Fruit fly (Drosophila melanogaster) whole organism, embryonic: ENCODE measurements around the gene CG45307.

Experiments used
- B-H2 ChIP-seq: fragments of 200-800 bp; sonication (Bioruptor generic); optimal IDR thresholded peaks from 2 replicates; lab custom pipeline; 2018; ENCODE audit warnings: missing biosample characterization, mild to moderate bottlenecking, missing genetic modification characterization
- CG10267 ChIP-seq: fragments of 200-800 bp; sonication (Bioruptor generic); optimal IDR thresholded peaks from 2 replicates; lab custom pipeline; 2018; ENCODE audit warnings: missing biosample characterization, mild to moderate bottlenecking, missing genetic modification characterization, moderate library complexity
- CG11093 ChIP-seq: fragments of 200-800 bp; sonication (Bioruptor generic); IDR thresholded peaks from 3 replicates; pipeline ENCODE4 v1.3.6; 2022; ENCODE audit warnings: missing biosample characterization, missing genetic modification characterization
- CG12155 ChIP-seq: fragments of 200-800 bp; sonication (Bioruptor generic); optimal IDR thresholded peaks from 3 replicates; lab custom pipeline; 2016; ENCODE audit warnings: missing biosample characterization, missing genetic modification characterization
- CG13123 ChIP-seq: fragments of 200-800 bp; sonication (Bioruptor generic); optimal IDR thresholded peaks from 2 replicates; lab custom pipeline; 2016; ENCODE audit warnings: missing biosample characterization, missing genetic modification characterization
- CG14965 ChIP-seq: fragments of 200-800 bp; sonication (Bioruptor generic); optimal IDR thresholded peaks from 2 replicates; lab custom pipeline; 2016; ENCODE audit warnings: missing biosample characterization, missing genetic modification characterization, borderline replicate concordance
- CG15269 ChIP-seq: fragments of 200-800 bp; sonication (Bioruptor generic); optimal IDR thresholded peaks from 2 replicates; lab custom pipeline; 2018; ENCODE audit warnings: missing biosample characterization, mild to moderate bottlenecking, missing genetic modification characterization, moderate library complexity
- CG15601 ChIP-seq: fragments of 200-800 bp; sonication (Bioruptor generic); optimal IDR thresholded peaks from 3 replicates; lab custom pipeline; 2019; ENCODE audit warnings: missing biosample characterization, mild to moderate bottlenecking, missing genetic modification characterization, moderate library complexity
- CG16779 ChIP-seq: fragments of 200-800 bp; sonication (Bioruptor generic); IDR thresholded peaks from 2 replicates; pipeline ENCODE4 v1.3.6; 2022; ENCODE audit warnings: missing biosample characterization, missing genetic modification characterization
- CG17359 ChIP-seq: fragments of 200-800 bp; sonication (Bioruptor generic); optimal IDR thresholded peaks from 3 replicates; lab custom pipeline; 2018; ENCODE audit warnings: missing biosample characterization, mild to moderate bottlenecking, missing genetic modification characterization, moderate library complexity
- CG30431 ChIP-seq: fragments of 200-800 bp; sonication (Bioruptor generic); optimal IDR thresholded peaks from 2 replicates; lab custom pipeline; 2017; ENCODE audit warnings: missing biosample characterization, missing genetic modification characterization
- CG33213 ChIP-seq: fragments of 200-800 bp; sonication (Bioruptor generic); optimal IDR thresholded peaks from 3 replicates; lab custom pipeline; 2016; ENCODE audit warnings: missing biosample characterization, missing genetic modification characterization
- CG4360 ChIP-seq: fragments of 200-800 bp; sonication (Bioruptor generic); IDR thresholded peaks from 2 replicates; pipeline ENCODE4 v1.3.6; 2022; ENCODE audit warnings: missing biosample characterization, missing genetic modification characterization
- CG4820 ChIP-seq: fragments of 200-800 bp; sonication (Bioruptor generic); optimal IDR thresholded peaks from 3 replicates; lab custom pipeline; 2016; ENCODE audit warnings: missing biosample characterization, missing genetic modification characterization
- CG5180 ChIP-seq: fragments of 200-800 bp; sonication (Bioruptor generic); optimal IDR thresholded peaks from 3 replicates; lab custom pipeline; 2017; ENCODE audit warnings: missing biosample characterization, missing genetic modification characterization, mild to moderate bottlenecking, moderate library complexity, missing genetic modification reagents
- CG6654 ChIP-seq: fragments of 200-800 bp; sonication (Bioruptor generic); optimal IDR thresholded peaks from 2 replicates; lab custom pipeline; 2017; ENCODE audit warnings: missing biosample characterization, mild to moderate bottlenecking, missing genetic modification characterization
- CG6765 ChIP-seq: fragments of 200-800 bp; sonication (Bioruptor generic); optimal IDR thresholded peaks from 3 replicates; lab custom pipeline; 2017; ENCODE audit warnings: missing biosample characterization, mild to moderate bottlenecking, missing genetic modification characterization
- CG6854 ChIP-seq: fragments of 200-800 bp; sonication (Bioruptor generic); optimal IDR thresholded peaks from 3 replicates; lab custom pipeline; 2017; ENCODE audit warnings: missing biosample characterization, mild to moderate bottlenecking, missing genetic modification characterization
- CG7786 ChIP-seq: fragments of 200-800 bp; sonication (Bioruptor generic); optimal IDR thresholded peaks from 2 replicates; lab custom pipeline; 2016; ENCODE audit warnings: missing biosample characterization, missing genetic modification characterization
- CG8089 ChIP-seq: fragments of 200-800 bp; sonication (Bioruptor generic); optimal IDR thresholded peaks from 3 replicates; lab custom pipeline; 2016; ENCODE audit warnings: missing biosample characterization, missing genetic modification characterization
- CG8765 ChIP-seq: fragments of 200-800 bp; sonication (Bioruptor generic); IDR thresholded peaks from 2 replicates; pipeline ENCODE4 v1.3.6; 2022; ENCODE audit warnings: missing biosample characterization, missing genetic modification characterization
- CG9797 ChIP-seq: fragments of 200-800 bp; sonication (Bioruptor generic); optimal IDR thresholded peaks from 3 replicates; lab custom pipeline; 2018; ENCODE audit warnings: missing biosample characterization, mild to moderate bottlenecking, missing genetic modification characterization
- CG9932 ChIP-seq: fragments of 200-800 bp; sonication (Bioruptor generic); IDR thresholded peaks from 2 replicates; pipeline ENCODE4 v1.3.6; 2022; ENCODE audit warnings: missing biosample characterization, missing genetic modification characterization
- CHES-1-like ChIP-seq: fragments of 200-800 bp; sonication (Bioruptor generic); optimal IDR thresholded peaks from 2 replicates; lab custom pipeline; 2016; ENCODE audit warnings: missing biosample characterization, missing genetic modification characterization
- ERR ChIP-seq: fragments of 200-800 bp; sonication (Bioruptor generic); optimal IDR thresholded peaks from 2 replicates; lab custom pipeline; 2016; ENCODE audit warnings: missing biosample characterization, missing genetic modification characterization
- Elba2 ChIP-seq: fragments of 200-800 bp; sonication (Bioruptor generic); optimal IDR thresholded peaks from 3 replicates; lab custom pipeline; 2016; ENCODE audit warnings: missing biosample characterization, missing genetic modification characterization
- HLH4C ChIP-seq: fragments of 200-800 bp; sonication (Bioruptor generic); IDR thresholded peaks from 3 replicates; pipeline ENCODE4 v1.3.6; 2022; ENCODE audit warnings: missing biosample characterization, missing genetic modification characterization; ENCODE audit not compliant: partially characterized antibody
- HmgD ChIP-seq: fragments of 200-800 bp; sonication (Bioruptor generic); optimal IDR thresholded peaks from 3 replicates; lab custom pipeline; 2016; ENCODE audit warnings: missing biosample characterization, missing genetic modification characterization
- NFAT ChIP-seq: fragments of 200-800 bp; sonication (Bioruptor generic); IDR thresholded peaks from 2 replicates; pipeline ENCODE4 v1.3.6; 2022; ENCODE audit warnings: missing biosample characterization, missing genetic modification characterization
- Ptx1 ChIP-seq: fragments of 200-800 bp; sonication (Bioruptor generic); IDR thresholded peaks from 2 replicates; pipeline ENCODE4 v1.3.6; 2022; ENCODE audit warnings: missing biosample characterization, missing genetic modification characterization
- Scr ChIP-seq: fragments of 200-800 bp; sonication (Bioruptor generic); IDR thresholded peaks from 2 replicates; pipeline ENCODE4 v1.3.6; 2022; ENCODE audit warnings: missing biosample characterization, missing genetic modification characterization; ENCODE audit not compliant: partially characterized antibody
- Sox102F ChIP-seq: fragments of 200-800 bp; sonication (Bioruptor generic); optimal IDR thresholded peaks from 2 replicates; lab custom pipeline; 2018; ENCODE audit warnings: missing biosample characterization, mild to moderate bottlenecking, missing genetic modification characterization, moderate library complexity
- Xbp1 ChIP-seq: fragments of 200-800 bp; sonication (Bioruptor generic); optimal IDR thresholded peaks from 3 replicates; lab custom pipeline; 2016; ENCODE audit warnings: missing biosample characterization, mild to moderate bottlenecking, missing genetic modification characterization
- Xrp1 ChIP-seq: fragments of 200-800 bp; sonication (Bioruptor generic); IDR thresholded peaks from 2 replicates; pipeline ENCODE4 v1.3.6; 2022; ENCODE audit warnings: missing biosample characterization, missing genetic modification characterization
- cg ChIP-seq: fragments of 200-800 bp; sonication (Bioruptor generic); optimal IDR thresholded peaks from 3 replicates; lab custom pipeline; 2019; ENCODE audit warnings: missing biosample characterization, mild to moderate bottlenecking, missing genetic modification characterization, moderate library complexity
- crc ChIP-seq: fragments of 200-800 bp; sonication (Bioruptor generic); optimal IDR thresholded peaks from 2 replicates; lab custom pipeline; 2016; ENCODE audit warnings: missing biosample characterization, missing genetic modification characterization
- emc ChIP-seq: fragments of 200-800 bp; sonication (Bioruptor generic); optimal IDR thresholded peaks from 2 replicates; lab custom pipeline; 2016; ENCODE audit warnings: missing biosample characterization, missing genetic modification characterization
- gcm2 ChIP-seq: fragments of 200-800 bp; sonication (Bioruptor generic); optimal IDR thresholded peaks from 2 replicates; lab custom pipeline; 2016; ENCODE audit warnings: missing biosample characterization, missing genetic modification characterization
- h ChIP-seq: fragments of >200 bp; optimal IDR thresholded peaks from 2 replicates; lab custom pipeline; 2017
- hb ChIP-seq: fragments of 200-800 bp; sonication (Bioruptor generic); IDR thresholded peaks from 3 replicates; pipeline ENCODE4 v1.3.6; 2022; ENCODE audit warnings: missing biosample characterization, missing genetic modification characterization; ENCODE audit not compliant: partially characterized antibody
- jing ChIP-seq: fragments of 200-800 bp; sonication (Bioruptor generic); optimal IDR thresholded peaks from 2 replicates; lab custom pipeline; 2018; ENCODE audit warnings: missing biosample characterization, mild to moderate bottlenecking, missing genetic modification characterization
- knrl ChIP-seq: fragments of 200-800 bp; sonication (Bioruptor generic); IDR thresholded peaks from 3 replicates; pipeline ENCODE4 v1.3.6; 2022; ENCODE audit warnings: missing biosample characterization, missing genetic modification characterization; ENCODE audit not compliant: partially characterized antibody
- mam ChIP-seq: fragments of 200-800 bp; sonication (Bioruptor generic); optimal IDR thresholded peaks from 3 replicates; lab custom pipeline; 2016; ENCODE audit warnings: missing biosample characterization, missing genetic modification characterization
- rib ChIP-seq: fragments of 200-800 bp; sonication (Bioruptor generic); IDR thresholded peaks from 2 replicates; pipeline ENCODE4 v1.3.6; 2022; ENCODE audit warnings: missing biosample characterization, missing genetic modification characterization
- tin ChIP-seq: fragments of 200-800 bp; sonication (Bioruptor generic); optimal IDR thresholded peaks from 3 replicates; lab custom pipeline; 2016; ENCODE audit warnings: missing biosample characterization, missing genetic modification characterization
- tna ChIP-seq: fragments of 200-800 bp; sonication (Bioruptor generic); IDR thresholded peaks from 2 replicates; pipeline ENCODE4 v1.3.6; 2022; ENCODE audit warnings: missing biosample characterization, missing genetic modification characterization; ENCODE audit not compliant: partially characterized antibody
- toy ChIP-seq: fragments of 200-800 bp; sonication (Bioruptor generic); IDR thresholded peaks from 2 replicates; pipeline ENCODE4 v1.3.6; 2022; ENCODE audit warnings: missing biosample characterization, missing genetic modification characterization
- ttk ChIP-seq: fragments of 200-800 bp; sonication (Bioruptor generic); IDR thresholded peaks from 2 replicates; pipeline ENCODE4 v2.1.2; 2022; ENCODE audit warnings: missing biosample characterization, missing genetic modification characterization
- z ChIP-seq: fragments of 200-800 bp; sonication (Bioruptor generic); IDR thresholded peaks from 3 replicates; pipeline ENCODE4 v1.3.6; 2022; ENCODE audit warnings: missing biosample characterization, missing genetic modification characterization

CG45307 gene

dm6 chr2L:8717618-8718336 lies 34.1 kb downstream of the CG45307 start (continued):
- peak; percentile 72; the same call in 1 of the 2 replicates for TF ChIP-seq toy
- peak; percentile 66 for TF ChIP-seq CG6654 (GFP tag; lab: Kevin White, UChicago)
- TF ChIP-seq CG9797 (GFP tag; lab: Kevin White, UChicago), result no peak
- TF ChIP-seq CG9932 (GFP tag; lab: Robert Waterston, UW), result peak; percentile 81
- peak; percentile 86 for TF ChIP-seq Xbp1 (GFP tag; lab: Kevin White, UChicago)
- TF ChIP-seq CG15269, result peak; percentile 95
- TF ChIP-seq CG4820 (GFP tag; lab: Kevin White, UChicago), result peak; percentile 83
- TF ChIP-seq Xrp1 (GFP tag; lab: Robert Waterston, UW), result peak; percentile 80
- no peak for TF ChIP-seq h
- TF ChIP-seq tin, result peak; percentile 86
- peak; percentile 58 for TF ChIP-seq CG16779 (GFP tag; lab: Robert Waterston, UW)
- no peak for TF ChIP-seq hb (GFP tag; lab: Robert Waterston, UW)
- peak; percentile 40 for TF ChIP-seq gcm2 (GFP tag; lab: Kevin White, UChicago)
- TF ChIP-seq Scr (GFP tag; lab: Robert Waterston, UW), result peak; percentile 33; the same call in 1 of the 2 replicates
- TF ChIP-seq CG4360, result no peak
- peak; percentile 85 for TF ChIP-seq CG10267 (tag; lab: Kevin White, UChicago)
- peak; percentile 88 for TF ChIP-seq CG6854
- peak; percentile 73; the same call in 1 of the 2 replicates for TF ChIP-seq ttk (GFP tag; lab: Robert Waterston, UW)
- peak; percentile 60 for TF ChIP-seq crc
- TF ChIP-seq B-H2 (GFP tag; lab: Kevin White, UChicago), result peak; percentile 26
- TF ChIP-seq CG6765 (GFP tag; lab: Kevin White, UChicago), result peak; percentile 87
- no peak for TF ChIP-seq CG8765 (GFP tag; lab: Robert Waterston, UW)
- peak; percentile 30; the same call in 1 of the 3 replicates for TF ChIP-seq HLH4C
- TF ChIP-seq CG33213 (GFP tag; lab: Kevin White, UChicago), result no peak
- peak; percentile 84 for TF ChIP-seq Ptx1 (GFP tag; lab: Robert Waterston, UW)
- TF ChIP-seq Sox102F (GFP tag; lab: Kevin White, UChicago), result peak; percentile 93
- no peak for TF ChIP-seq CG14965 (GFP tag; lab: Kevin White, UChicago)
- peak; percentile 95 for TF ChIP-seq cg (GFP tag; lab: Kevin White, UChicago)
- peak; percentile 82 for TF ChIP-seq CG5180 (GFP tag; lab: Kevin White, UChicago)
- peak; percentile 59 for TF ChIP-seq CG30431 (GFP tag; lab: Kevin White, UChicago)
- no peak for TF ChIP-seq tna (GFP tag; lab: Robert Waterston, UW)
- TF ChIP-seq CG7786 (GFP tag; lab: Kevin White, UChicago), result peak; percentile 54
- peak; percentile 32 for TF ChIP-seq NFAT (GFP tag; lab: Robert Waterston, UW)
- peak; percentile 82 for TF ChIP-seq CG15601
- peak; percentile 86 for TF ChIP-seq CG13123 (GFP tag; lab: Kevin White, UChicago)
- peak; percentile 87 for TF ChIP-seq CG12155 (GFP tag; lab: Kevin White, UChicago)
- peak; percentile 87 for TF ChIP-seq CG17359 (tag; lab: Kevin White, UChicago)
- peak; percentile 43 for TF ChIP-seq jing
- peak; percentile 67 for TF ChIP-seq rib
- peak; percentile 38 for TF ChIP-seq Elba2 (GFP tag; lab: Kevin White, UChicago)
- no peak for TF ChIP-seq ERR (GFP tag; lab: Kevin White, UChicago)
- peak; percentile 57 for TF ChIP-seq mam (GFP tag; lab: Kevin White, UChicago)
- 0 out of 3 replicates have a peak, but pooled peaks have one; percentile 12 for TF ChIP-seq CG11093 (GFP tag; lab: Robert Waterston, UW)
- TF ChIP-seq emc (GFP tag; lab: Kevin White, UChicago), result peak; percentile 36
- peak; percentile 32 for TF ChIP-seq CHES-1-like (GFP tag; lab: Kevin White, UChicago)
- TF ChIP-seq z (GFP tag; lab: Robert Waterston, UW), result 0 out of 3 replicates have a peak, but pooled peaks have one; percentile 37
- no peak for TF ChIP-seq HmgD (GFP tag; lab: Kevin White, UChicago)
- peak; percentile 41 for TF ChIP-seq CG8089
- TF ChIP-seq knrl (GFP tag; lab: Robert Waterston, UW), result no peak
